Worm (Caenorhabditis elegans): Measurements from ENCODE around the gene F54F7.6.

DNA sequence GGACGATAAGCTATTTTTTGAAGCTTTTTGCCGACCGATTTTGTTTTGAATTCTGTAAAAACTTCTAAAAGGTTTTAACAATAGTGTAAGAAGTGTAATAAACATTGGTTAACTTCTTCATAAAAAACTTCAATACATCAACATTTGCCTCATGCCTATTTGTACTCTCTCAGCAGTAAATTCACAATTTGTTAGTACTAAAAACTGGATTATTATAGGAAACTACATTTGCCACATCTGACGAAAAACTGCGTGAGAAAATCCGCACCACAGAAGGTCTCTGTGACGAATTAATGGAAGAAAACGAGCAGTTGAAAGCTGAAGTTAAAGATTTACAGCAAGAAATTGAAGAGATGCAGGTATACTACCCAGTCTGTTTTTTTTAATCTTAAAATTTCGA lies 37.7 kb upstream of the F54F7.6 start:
- no peak for TF ChIP-seq ztf-11 (tag; optimal IDR thresholded peaks at IDR 0.05)
- TF ChIP-seq nhr-12 (tag; optimal IDR thresholded peaks at IDR 0.05), result no peak
- TF ChIP-seq aly-2 (tag; optimal IDR thresholded peaks at IDR 0.05), result no peak
